Worm (Caenorhabditis elegans): ENCODE data around the gene dpy-17.

ce11 chrIII:5076569-5076968, 30.6 kb upstream of the dpy-17 start:
- TF ChIP-seq ref-1 (GFP tag; conservative IDR thresholded peaks at IDR 0.05) (no peak), ztf-23 (GFP tag; IDR thresholded peaks at IDR 0.05) (no peak), med-1 (GFP tag; optimal IDR thresholded peaks at IDR 0.05; ENCODE audit: insufficient read depth) (no peak), cog-1 (tag; optimal IDR thresholded peaks at IDR 0.05) (no peak), ztf-29 (GFP tag; IDR thresholded peaks at IDR 0.05) (no peak), flt-1 (GFP tag; IDR thresholded peaks at IDR 0.05) (no peak)
